Worm (Caenorhabditis elegans): ENCODE measurements around the gene C06H2.2.

- TF ChIP-seq ces-1 (GFP tag; optimal IDR thresholded peaks at IDR 0.05) (no peak), snpc-4 (tag; optimal IDR thresholded peaks at IDR 0.05) (no peak), elt-3 (tag; optimal IDR thresholded peaks at IDR 0.05) (no peak), unc-39 (tag; optimal IDR thresholded peaks at IDR 0.05) (no peak), lin-13 (tag; optimal IDR thresholded peaks at IDR 0.05) (no peak), nhr-76 (tag; optimal IDR thresholded peaks at IDR 0.05) (no peak), pha-4 (tag; optimal IDR thresholded peaks at IDR 0.05) (no peak), mls-2 (tag; optimal IDR thresholded peaks at IDR 0.05) (no peak), nhr-28 (tag; optimal IDR thresholded peaks at IDR 0.05) (no peak), unc-62 (GFP tag; optimal IDR thresholded peaks at IDR 0.05) (no peak), nhr-237 (tag; optimal IDR thresholded peaks at IDR 0.05) (no peak), sem-2 (GFP tag; optimal IDR thresholded peaks at IDR 0.05) (no peak), nhr-12 (tag; optimal IDR thresholded peaks at IDR 0.05) (no peak)
Measured at ce11 chrV:11078874-11079273, 46.1 kb upstream of the C06H2.2 start.
